Worm (Caenorhabditis elegans) whole organism, young adult: Measurements from ENCODE around the gene sft-4.

Source experiments
- B0019.2 ChIP-seq: fragments of 200-800 bp; sonication (Bioruptor generic); conservative IDR thresholded peaks from 2 replicates; pipeline ENCODE4 v1.3.6; 2022; ENCODE audit warnings: missing genetic modification reagents, missing genetic modification characterization, missing compliant biosample characterization
- B0336.3 ChIP-seq: fragments of 200-800 bp; sonication (Bioruptor generic); IDR thresholded peaks from 2 replicates; pipeline ENCODE4 v1.3.6; 2022; ENCODE audit warnings: missing genetic modification characterization, missing compliant biosample characterization
- F10E7.11 ChIP-seq: sonication (generic microtip); optimal IDR thresholded peaks from 2 replicates; lab custom pipeline; 2017; ENCODE audit warnings: mild to moderate bottlenecking, missing genetic modification characterization, moderate library complexity, missing compliant biosample characterization
- F22D6.2 ChIP-seq: sonication (generic microtip); optimal IDR thresholded peaks from 2 replicates; lab custom pipeline; 2016; ENCODE audit warnings: mild to moderate bottlenecking, missing genetic modification characterization, missing compliant biosample characterization
- F37B4.10 ChIP-seq: fragments of 200-800 bp; sonication (Bioruptor generic); IDR thresholded peaks from 2 replicates; pipeline ENCODE4 v1.3.6; 2022; ENCODE audit warnings: missing genetic modification characterization, missing compliant biosample characterization
- F39B2.1 ChIP-seq: fragments of 200-800 bp; sonication (Bioruptor generic); IDR thresholded peaks from 2 replicates; pipeline ENCODE4 v1.3.6; 2022; ENCODE audit warnings: missing genetic modification reagents, missing genetic modification characterization, missing compliant biosample characterization
- F57C9.4 ChIP-seq: sonication (generic microtip); optimal IDR thresholded peaks from 2 replicates; lab custom pipeline; 2017; ENCODE audit warnings: mild to moderate bottlenecking, missing genetic modification characterization, missing compliant biosample characterization
- K12H6.12 ChIP-seq: fragments of 200-800 bp; sonication (Bioruptor generic); optimal IDR thresholded peaks from 2 replicates; lab custom pipeline; 2018; ENCODE audit warnings: mild to moderate bottlenecking, missing genetic modification characterization, missing compliant biosample characterization
- T26A5.8 ChIP-seq: sonication (generic microtip); optimal IDR thresholded peaks from 2 replicates; lab custom pipeline; 2016; ENCODE audit warnings: missing genetic modification characterization, missing compliant biosample characterization
- Y53F4B.3 ChIP-seq: fragments of 200-800 bp; sonication (Bioruptor generic); IDR thresholded peaks from 2 replicates; pipeline ENCODE4 v1.3.6; 2022; ENCODE audit warnings: missing genetic modification reagents, missing genetic modification characterization, missing compliant biosample characterization
- Y53G8AR.9 ChIP-seq: fragments of 200-800 bp; sonication (Bioruptor generic); conservative IDR thresholded peaks from 2 replicates; pipeline ENCODE4 v1.3.6; 2022; ENCODE audit warnings: missing genetic modification reagents, missing genetic modification characterization, missing compliant biosample characterization
- ZK185.1 ChIP-seq: sonication (generic microtip); optimal IDR thresholded peaks from 2 replicates; lab custom pipeline; 2016; ENCODE audit warnings: mild to moderate bottlenecking, missing genetic modification characterization, missing compliant biosample characterization; ENCODE audit not compliant: poor library complexity, severe bottlenecking
- ama-1 ChIP-seq, 3 experiments: fragments of 150-350 bp in 1 of 3; sonication (generic microtip) in 2 of 3; optimal IDR thresholded peaks; 2 replicates each; lab custom pipeline; 2014 to 2018; ENCODE audit warnings: missing biosample characterization in 2 of 3, missing genetic modification characterization in 2 of 3, missing genetic modification reagents in 2 of 3
- aptf-3 ChIP-seq: fragments of 200-800 bp; sonication (Bioruptor generic); IDR thresholded peaks from 2 replicates; pipeline ENCODE4 v1.3.6; 2022; ENCODE audit warnings: missing genetic modification characterization, missing compliant biosample characterization
- attf-3 ChIP-seq: fragments of 200-800 bp; sonication (Bioruptor generic); conservative IDR thresholded peaks from 2 replicates; pipeline ENCODE4 v1.3.6; 2022; ENCODE audit warnings: missing genetic modification reagents, missing genetic modification characterization, missing compliant biosample characterization
- attf-5 ChIP-seq: fragments of 200-800 bp; sonication (Bioruptor generic); optimal IDR thresholded peaks from 2 replicates; lab custom pipeline; 2018; ENCODE audit warnings: mild to moderate bottlenecking, missing genetic modification characterization, missing compliant biosample characterization
- cebp-1 ChIP-seq, 2 experiments: fragments of 200-800 bp in 1 of 2; sonication (Bioruptor generic) in 1 of 2; sonication (generic microtip) in 1 of 2; IDR thresholded peaks in 1 of 2; optimal IDR thresholded peaks in 1 of 2; 2 replicates each; pipeline versions ENCODE4 v1.3.6 to Lab custom; 2017 to 2022; ENCODE audit warnings: missing compliant biosample characterization in 2 of 2, missing genetic modification characterization in 2 of 2, mild to moderate bottlenecking in 1 of 2, missing genetic modification reagents in 1 of 2, moderate library complexity in 1 of 2
- cebp-2 ChIP-seq: fragments of 200-800 bp; sonication (Bioruptor generic); IDR thresholded peaks from 2 replicates; pipeline ENCODE4 v1.3.6; 2022; ENCODE audit warnings: missing genetic modification characterization, missing compliant biosample characterization
- ceh-100 ChIP-seq: fragments of 200-800 bp; sonication (Bioruptor generic); IDR thresholded peaks from 2 replicates; pipeline ENCODE4 v1.3.6; 2022; ENCODE audit warnings: missing genetic modification reagents, missing genetic modification characterization, missing compliant biosample characterization
- ceh-27 ChIP-seq: fragments of 200-800 bp; sonication (Bioruptor generic); optimal IDR thresholded peaks from 2 replicates; lab custom pipeline; 2018; ENCODE audit warnings: mild to moderate bottlenecking, missing genetic modification characterization, moderate library complexity, missing compliant biosample characterization
- ceh-40 ChIP-seq: fragments of 200-800 bp; sonication (Bioruptor generic); IDR thresholded peaks from 2 replicates; pipeline ENCODE4 v1.3.6; 2022; ENCODE audit warnings: missing genetic modification characterization, missing compliant biosample characterization
- ceh-58 ChIP-seq: fragments of 200-800 bp; sonication (Bioruptor generic); IDR thresholded peaks from 2 replicates; pipeline ENCODE4 v1.3.6; 2022; ENCODE audit warnings: missing genetic modification characterization, missing compliant biosample characterization
- chd-7 ChIP-seq: sonication (generic microtip); optimal IDR thresholded peaks from 2 replicates; lab custom pipeline; 2016; ENCODE audit warnings: mild to moderate bottlenecking, missing genetic modification characterization, moderate library complexity, missing compliant biosample characterization
- egl-18 ChIP-seq: fragments of 200-800 bp; sonication (Bioruptor generic); IDR thresholded peaks from 2 replicates; pipeline ENCODE4 v1.3.6; 2022; ENCODE audit warnings: missing genetic modification reagents, missing genetic modification characterization, missing compliant biosample characterization
- egrh-3 ChIP-seq: fragments of 200-800 bp; sonication (Bioruptor generic); IDR thresholded peaks from 2 replicates; pipeline ENCODE4 v1.3.6; 2022; ENCODE audit warnings: missing genetic modification reagents, missing genetic modification characterization, missing compliant biosample characterization
- ets-4 ChIP-seq: fragments of 200-800 bp; sonication (Bioruptor generic); optimal IDR thresholded peaks from 2 replicates; lab custom pipeline; 2018; ENCODE audit warnings: mild to moderate bottlenecking, missing genetic modification characterization, missing compliant biosample characterization
- hmg-20 ChIP-seq: fragments of 200-800 bp; sonication (Bioruptor generic); IDR thresholded peaks from 2 replicates; pipeline ENCODE4 v1.3.6; 2022; ENCODE audit warnings: missing genetic modification reagents, missing genetic modification characterization, missing compliant biosample characterization
- let-526 ChIP-seq: fragments of 200-800 bp; sonication (Bioruptor generic); IDR thresholded peaks from 2 replicates; pipeline ENCODE4 v1.3.6; 2022; ENCODE audit warnings: missing genetic modification reagents, missing genetic modification characterization, missing compliant biosample characterization
- let-607 ChIP-seq, 2 experiments: fragments of 200-800 bp in 1 of 2; sonication (Bioruptor generic) in 1 of 2; sonication (generic microtip) in 1 of 2; optimal IDR thresholded peaks; 2 replicates each; lab custom pipeline; 2016 to 2018; ENCODE audit warnings: mild to moderate bottlenecking in 2 of 2, missing compliant biosample characterization in 2 of 2, missing genetic modification characterization in 2 of 2, moderate library complexity in 2 of 2, missing genotype in 1 of 2
- lin-26 ChIP-seq: fragments of 200-800 bp; sonication (Bioruptor generic); IDR thresholded peaks from 2 replicates; pipeline ENCODE4 v1.3.6; 2022; ENCODE audit warnings: missing genetic modification reagents, missing genetic modification characterization, missing compliant biosample characterization
- lin-35 ChIP-seq, 3 experiments: fragments of 150-350 bp in 2 of 3; sonication (generic microtip) in 1 of 3; optimal IDR thresholded peaks; 2 replicates each; lab custom pipeline; 2014 to 2018; ENCODE audit warnings: missing biosample characterization in 3 of 3, missing genetic modification characterization in 3 of 3, missing genetic modification reagents in 3 of 3
- lin-54 ChIP-seq: fragments of 200-800 bp; sonication (Bioruptor generic); optimal IDR thresholded peaks from 2 replicates; lab custom pipeline; 2018; ENCODE audit warnings: mild to moderate bottlenecking, missing genetic modification characterization, missing compliant biosample characterization
- lsl-1 ChIP-seq: fragments of 200-800 bp; sonication (Bioruptor generic); optimal IDR thresholded peaks from 2 replicates; lab custom pipeline; 2018; ENCODE audit warnings: mild to moderate bottlenecking, missing genetic modification characterization, moderate library complexity, missing compliant biosample characterization
- madf-10 ChIP-seq: sonication (generic microtip); optimal IDR thresholded peaks from 2 replicates; lab custom pipeline; 2016; ENCODE audit warnings: mild to moderate bottlenecking, missing genetic modification characterization, missing compliant biosample characterization
- madf-3 ChIP-seq: fragments of 200-800 bp; sonication (Bioruptor generic); IDR thresholded peaks from 2 replicates; pipeline ENCODE4 v1.3.6; 2022; ENCODE audit warnings: missing genetic modification reagents, missing genetic modification characterization, missing compliant biosample characterization
- madf-8 ChIP-seq: fragments of 200-800 bp; sonication (Bioruptor generic); conservative IDR thresholded peaks from 2 replicates; pipeline ENCODE4 v1.3.6; 2022; ENCODE audit warnings: missing genetic modification reagents, missing genetic modification characterization, missing compliant biosample characterization
- mes-4 ChIP-seq: sonication (generic microtip); optimal IDR thresholded peaks from 2 replicates; lab custom pipeline; 2016; ENCODE audit warnings: missing genotype, missing genetic modification characterization, missing compliant biosample characterization
- mxl-1 ChIP-seq: sonication (generic microtip); optimal IDR thresholded peaks from 2 replicates; lab custom pipeline; 2016; ENCODE audit warnings: missing genetic modification characterization, missing compliant biosample characterization
- nfya-1 ChIP-seq: sonication (generic microtip); optimal IDR thresholded peaks from 2 replicates; lab custom pipeline; 2017; ENCODE audit warnings: antibody characterized with exemption, missing compliant biosample characterization, missing genetic modification characterization, borderline replicate concordance; ENCODE audit not compliant: insufficient read depth
- nhr-120 ChIP-seq: fragments of 200-800 bp; sonication (Bioruptor generic); IDR thresholded peaks from 2 replicates; pipeline ENCODE4 v1.3.6; 2022; ENCODE audit warnings: missing genetic modification characterization, missing compliant biosample characterization
- nhr-27 ChIP-seq: fragments of 200-800 bp; sonication (Bioruptor generic); optimal IDR thresholded peaks from 2 replicates; lab custom pipeline; 2018; ENCODE audit warnings: mild to moderate bottlenecking, missing genetic modification characterization, moderate library complexity, missing compliant biosample characterization
- nhr-90 ChIP-seq: sonication (generic microtip); optimal IDR thresholded peaks from 2 replicates; lab custom pipeline; 2016; ENCODE audit warnings: missing genotype, mild to moderate bottlenecking, missing genetic modification characterization, missing compliant biosample characterization
- pha-4 ChIP-seq: fragments of 150-350 bp; sonication (generic microtip); optimal IDR thresholded peaks from 2 replicates; lab custom pipeline; 2014; ENCODE audit warnings: missing biosample characterization, missing genetic modification reagents, missing genetic modification characterization
- rcor-1 ChIP-seq: fragments of 200-800 bp; sonication (Bioruptor generic); IDR thresholded peaks from 2 replicates; pipeline ENCODE4 v1.3.6; 2022; ENCODE audit warnings: missing genetic modification reagents, missing genetic modification characterization, missing compliant biosample characterization
- snpc-1.3 ChIP-seq: sonication (generic microtip); optimal IDR thresholded peaks from 2 replicates; lab custom pipeline; 2017; ENCODE audit warnings: missing genetic modification characterization, mild to moderate bottlenecking, missing compliant biosample characterization, antibody characterized with exemption, moderate library complexity, missing genotype, missing genetic modification reagents; ENCODE audit not compliant: insufficient read depth
- unc-130 ChIP-seq: sonication (generic microtip); optimal IDR thresholded peaks from 2 replicates; lab custom pipeline; 2016; ENCODE audit warnings: missing genetic modification reagents, missing genetic modification characterization, missing compliant biosample characterization
- ztf-22 ChIP-seq: fragments of 200-800 bp; sonication (Bioruptor generic); optimal IDR thresholded peaks from 2 replicates; lab custom pipeline; 2018; ENCODE audit warnings: mild to moderate bottlenecking, missing genetic modification characterization, moderate library complexity, missing compliant biosample characterization
- ztf-28 ChIP-seq: fragments of 200-800 bp; sonication (Bioruptor generic); IDR thresholded peaks from 2 replicates; pipeline ENCODE4 v1.3.6; 2022; ENCODE audit warnings: missing genetic modification reagents, missing genetic modification characterization, missing compliant biosample characterization

sft-4 gene

DNA sequence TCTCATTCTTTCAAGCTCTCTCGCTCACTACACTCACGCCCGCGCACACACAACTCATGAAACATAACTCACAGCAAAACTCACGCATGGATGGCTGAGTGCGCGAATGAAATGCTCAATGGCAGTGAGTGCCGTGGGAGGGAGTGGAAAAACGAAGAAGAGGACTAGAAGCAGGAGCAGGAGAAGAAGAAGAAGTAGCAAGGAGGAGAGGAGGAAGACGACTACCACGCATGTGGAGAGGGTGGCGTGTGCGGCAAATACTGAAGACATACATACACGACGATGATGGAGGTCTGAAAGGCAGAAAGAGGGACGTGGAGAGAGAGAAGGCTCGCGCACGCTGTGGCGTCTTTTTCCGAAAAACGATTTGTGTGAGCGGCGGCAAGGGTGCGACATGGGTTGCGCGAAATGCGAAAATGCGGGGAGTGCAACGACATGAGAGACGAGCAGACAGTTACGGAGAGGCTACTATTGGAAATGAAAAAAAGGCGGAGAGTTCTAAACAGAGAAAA is 51.5 kb downstream of the sft-4 start (continued):
- TF ChIP-seq snpc-1.3 (no peak), F10E7.11 (no peak), T26A5.8 (no peak), ama-1 (optimal IDR thresholded peaks at IDR 0.05; lab: Kevin White, UChicago) (no peak), ama-1 (GFP tag; optimal IDR thresholded peaks at IDR 0.05; lab: Kevin White, UChicago) (no peak), B0336.3 (GFP tag; lab: Robert Waterston, UW) (no peak), madf-3 (GFP tag; lab: Robert Waterston, UW) (no peak), lin-26 (no peak), ceh-40 (GFP tag; lab: Robert Waterston, UW) (no peak), lin-35 (GFP tag; optimal IDR thresholded peaks at IDR 0.05; lab: Kevin White, UChicago) (peak in 1 of 3 experiments; percentile 60), F37B4.10 (GFP tag; lab: Robert Waterston, UW) (no peak), ztf-22 (GFP tag; lab: Kevin White, UChicago) (no peak), F39B2.1 (no peak), F22D6.2 (tag; lab: Kevin White, UChicago) (no peak), nfya-1 (tag; lab: Kevin White, UChicago) (no peak), Y53G8AR.9 (GFP tag; lab: Robert Waterston, UW) (no peak), ceh-100 (GFP tag; lab: Robert Waterston, UW) (no peak), egl-18 (GFP tag; lab: Robert Waterston, UW) (no peak), nhr-90 (no peak), let-607 (tag; optimal IDR thresholded peaks at IDR 0.05; lab: Kevin White, UChicago) (no peak), attf-5 (GFP tag; lab: Kevin White, UChicago) (peak; percentile 26), mes-4 (tag; lab: Kevin White, UChicago) (no peak), nhr-120 (GFP tag; lab: Robert Waterston, UW) (no peak), lsl-1 (no peak), hmg-20 (no peak), ets-4 (GFP tag; lab: Kevin White, UChicago) (no peak), egrh-3 (GFP tag; lab: Robert Waterston, UW) (no peak), aptf-3 (GFP tag; lab: Robert Waterston, UW) (no peak), madf-10 (tag; lab: Kevin White, UChicago) (peak; percentile 46), Y53F4B.3 (GFP tag; lab: Robert Waterston, UW) (no peak), B0019.2 (no peak), cebp-1 (GFP tag; IDR thresholded peaks at IDR 0.05; lab: Robert Waterston, UW) (no peak), cebp-1 (tag; optimal IDR thresholded peaks at IDR 0.05; lab: Kevin White, UChicago) (peak; percentile 67), lin-54 (peak; percentile 12), chd-7 (tag; lab: Kevin White, UChicago) (peak; percentile 65), pha-4 (no peak), let-526 (no peak), rcor-1 (GFP tag; lab: Robert Waterston, UW) (no peak), ztf-28 (GFP tag; lab: Robert Waterston, UW) (no peak), K12H6.12 (tag; lab: Kevin White, UChicago) (peak; percentile 76), F57C9.4 (tag; lab: Kevin White, UChicago) (no peak), unc-130 (GFP tag; lab: Kevin White, UChicago) (no peak), attf-3 (GFP tag; lab: Robert Waterston, UW) (no peak), ceh-27 (GFP tag; lab: Kevin White, UChicago) (peak; percentile 62), ZK185.1 (tag; lab: Kevin White, UChicago) (no peak), mxl-1 (no peak), madf-8 (GFP tag; lab: Robert Waterston, UW) (no peak), cebp-2 (GFP tag; lab: Robert Waterston, UW) (no peak), nhr-27 (no peak), ceh-58 (no peak)
